Fruit fly (Drosophila melanogaster) whole organism, embryonic: ENCODE data around the gene CG7065.
A peak's percentile ranks its signal among the peaks of the same experiment; 100 is the strongest.

ENCODE experiments used
- Atf3 ChIP-seq: fragments of 200-800 bp; sonication (Bioruptor generic); optimal IDR thresholded peaks from 3 replicates; lab custom pipeline; 2016; ENCODE audit warnings: missing biosample characterization, missing genetic modification characterization
- CG10321 ChIP-seq: fragments of 200-800 bp; sonication (Bioruptor generic); IDR thresholded peaks from 2 replicates; pipeline ENCODE4 v1.3.6; 2022; ENCODE audit warnings: missing biosample characterization, missing genetic modification characterization
- CG10543 ChIP-seq: fragments of 200-800 bp; sonication (Bioruptor generic); optimal IDR thresholded peaks from 3 replicates; lab custom pipeline; 2017; ENCODE audit warnings: missing biosample characterization, mild to moderate bottlenecking, missing genetic modification characterization, moderate library complexity
- CG10565 ChIP-seq: fragments of 200-800 bp; sonication (Bioruptor generic); optimal IDR thresholded peaks from 3 replicates; lab custom pipeline; 2016; ENCODE audit warnings: missing biosample characterization, mild to moderate bottlenecking, missing genetic modification characterization
- CG11560 ChIP-seq: fragments of 200-800 bp; sonication (Bioruptor generic); IDR thresholded peaks from 3 replicates; pipeline ENCODE4 v1.3.6; 2022; ENCODE audit warnings: missing biosample characterization, missing genetic modification characterization
- CG12299 ChIP-seq: fragments of 200-800 bp; sonication (Bioruptor generic); optimal IDR thresholded peaks from 2 replicates; lab custom pipeline; 2018; ENCODE audit warnings: missing biosample characterization, mild to moderate bottlenecking, missing genetic modification characterization
- CG14050 ChIP-seq: fragments of 200-800 bp; sonication (Bioruptor generic); IDR thresholded peaks from 3 replicates; pipeline ENCODE4 v1.3.6; 2022; ENCODE audit warnings: missing biosample characterization, missing genetic modification characterization
- CG14667 ChIP-seq: fragments of 200-800 bp; sonication (Bioruptor generic); IDR thresholded peaks from 2 replicates; pipeline ENCODE4 v1.3.6; 2022; ENCODE audit warnings: missing biosample characterization, missing genetic modification characterization
- CG17612 ChIP-seq: fragments of 200-800 bp; sonication (Bioruptor generic); IDR thresholded peaks from 2 replicates; pipeline ENCODE4 v1.3.6; 2022; ENCODE audit warnings: missing biosample characterization, missing genetic modification characterization
- CG1792 ChIP-seq: fragments of 200-800 bp; sonication (Bioruptor generic); optimal IDR thresholded peaks from 2 replicates; lab custom pipeline; 2016; ENCODE audit warnings: missing biosample characterization, missing genetic modification characterization
- CG18599 ChIP-seq: fragments of 200-800 bp; sonication (Bioruptor generic); optimal IDR thresholded peaks from 3 replicates; lab custom pipeline; 2017; ENCODE audit warnings: missing biosample characterization, missing genetic modification characterization, mild to moderate bottlenecking, moderate library complexity, missing genetic modification reagents
- CG2116 ChIP-seq: fragments of 200-800 bp; sonication (Bioruptor generic); optimal IDR thresholded peaks from 3 replicates; lab custom pipeline; 2018; ENCODE audit warnings: missing biosample characterization, mild to moderate bottlenecking, missing genetic modification characterization
- CG2202 ChIP-seq: fragments of 200-800 bp; sonication (Bioruptor generic); optimal IDR thresholded peaks from 2 replicates; lab custom pipeline; 2018; ENCODE audit warnings: missing biosample characterization, mild to moderate bottlenecking, missing genetic modification characterization
- CG30431 ChIP-seq: fragments of 200-800 bp; sonication (Bioruptor generic); optimal IDR thresholded peaks from 2 replicates; lab custom pipeline; 2017; ENCODE audit warnings: missing biosample characterization, missing genetic modification characterization
- CG3065 ChIP-seq: fragments of 200-800 bp; sonication (Bioruptor generic); optimal IDR thresholded peaks from 2 replicates; lab custom pipeline; 2016; ENCODE audit warnings: missing biosample characterization, missing genetic modification characterization
- CG32772 ChIP-seq: fragments of 200-800 bp; sonication (Bioruptor generic); IDR thresholded peaks from 2 replicates; pipeline ENCODE4 v1.3.6; 2022; ENCODE audit warnings: missing biosample characterization, missing genetic modification characterization
- CG3847 ChIP-seq: fragments of 200-800 bp; sonication (Bioruptor generic); IDR thresholded peaks from 2 replicates; pipeline ENCODE4 v1.3.6; 2022; ENCODE audit warnings: missing biosample characterization, missing genetic modification characterization
- CG4730 ChIP-seq: fragments of 200-800 bp; sonication (Bioruptor generic); IDR thresholded peaks from 2 replicates; pipeline ENCODE4 v1.3.6; 2022; ENCODE audit warnings: missing biosample characterization, missing genetic modification characterization
- CG8281 ChIP-seq: fragments of 200-800 bp; sonication (Bioruptor generic); optimal IDR thresholded peaks from 2 replicates; lab custom pipeline; 2018; ENCODE audit warnings: missing biosample characterization, mild to moderate bottlenecking, missing genetic modification characterization, moderate library complexity
- CHES-1-like ChIP-seq: fragments of 200-800 bp; sonication (Bioruptor generic); optimal IDR thresholded peaks from 2 replicates; lab custom pipeline; 2016; ENCODE audit warnings: missing biosample characterization, missing genetic modification characterization
- Fer1 ChIP-seq: fragments of 200-800 bp; sonication (Bioruptor generic); optimal IDR thresholded peaks from 2 replicates; lab custom pipeline; 2017; ENCODE audit warnings: missing biosample characterization, mild to moderate bottlenecking, missing genetic modification characterization
- HLH54F ChIP-seq: fragments of 200-800 bp; sonication (Bioruptor generic); optimal IDR thresholded peaks from 3 replicates; lab custom pipeline; 2016; ENCODE audit warnings: missing biosample characterization, missing genetic modification characterization
- Oaz ChIP-seq: fragments of 200-800 bp; sonication (Bioruptor generic); IDR thresholded peaks from 2 replicates; pipeline ENCODE4 v1.3.6; 2022; ENCODE audit warnings: missing biosample characterization, missing genetic modification characterization
- Opbp ChIP-seq: fragments of 200-800 bp; sonication (Bioruptor generic); IDR thresholded peaks from 3 replicates; pipeline ENCODE4 v1.3.6; 2022; ENCODE audit warnings: missing biosample characterization, missing genetic modification characterization; ENCODE audit not compliant: partially characterized antibody
- Sry-β ChIP-seq: fragments of 200-800 bp; sonication (Bioruptor generic); optimal IDR thresholded peaks from 2 replicates; lab custom pipeline; 2018; ENCODE audit warnings: missing biosample characterization, mild to moderate bottlenecking, missing genetic modification characterization, moderate library complexity
- Tbp ChIP-seq: fragments of >200 bp; optimal IDR thresholded peaks from 2 replicates; lab custom pipeline; 2018; ENCODE audit warnings: missing biosample characterization, missing genetic modification characterization
- Usf ChIP-seq: fragments of 200-800 bp; sonication (Bioruptor generic); optimal IDR thresholded peaks from 2 replicates; lab custom pipeline; 2017; ENCODE audit warnings: missing genotype, missing biosample characterization, missing genetic modification characterization
- ase ChIP-seq: fragments of 200-800 bp; sonication (Bioruptor generic); IDR thresholded peaks from 3 replicates; pipeline ENCODE4 v1.3.6; 2022; ENCODE audit warnings: missing biosample characterization, missing genetic modification characterization
- ato ChIP-seq: fragments of 200-800 bp; sonication (Bioruptor generic); IDR thresholded peaks from 2 replicates; pipeline ENCODE4 v1.3.6; 2022; ENCODE audit warnings: missing biosample characterization, missing genetic modification characterization; ENCODE audit not compliant: partially characterized antibody
- bcd ChIP-seq: fragments of 200-800 bp; sonication (Bioruptor generic); optimal IDR thresholded peaks from 2 replicates; lab custom pipeline; 2017; ENCODE audit warnings: missing biosample characterization, mild to moderate bottlenecking, missing genetic modification characterization
- dimm ChIP-seq: fragments of 200-800 bp; sonication (Bioruptor generic); IDR thresholded peaks from 2 replicates; pipeline ENCODE4 v1.3.6; 2022; ENCODE audit warnings: missing biosample characterization, missing genetic modification characterization
- dpn ChIP-seq, 2 experiments: fragments of 200-800 bp; sonication (Bioruptor generic); optimal IDR thresholded peaks; 3 replicates each; lab custom pipeline; 2016; ENCODE audit warnings: missing biosample characterization in 2 of 2, missing genetic modification characterization in 2 of 2
- dysf ChIP-seq: fragments of 200-800 bp; sonication (Bioruptor generic); IDR thresholded peaks from 3 replicates; pipeline ENCODE4 v1.3.6; 2022; ENCODE audit warnings: missing biosample characterization, missing genetic modification characterization
- exex ChIP-seq: fragments of 200-800 bp; sonication (Bioruptor generic); optimal IDR thresholded peaks from 4 replicates; lab custom pipeline; 2018; ENCODE audit warnings: missing biosample characterization, mild to moderate bottlenecking, missing genetic modification characterization, moderate library complexity
- fd3F ChIP-seq: fragments of 200-800 bp; sonication (Bioruptor generic); optimal IDR thresholded peaks from 2 replicates; lab custom pipeline; 2018; ENCODE audit warnings: missing biosample characterization, mild to moderate bottlenecking, missing genetic modification characterization, moderate library complexity
- grau ChIP-seq: fragments of 200-800 bp; optimal IDR thresholded peaks from 3 replicates; lab custom pipeline; 2019; ENCODE audit warnings: missing biosample characterization, mild to moderate bottlenecking, missing genetic modification characterization, moderate library complexity
- gt ChIP-seq: fragments of 200-800 bp; sonication (Bioruptor generic); IDR thresholded peaks from 2 replicates; pipeline ENCODE4 v1.3.6; 2022; ENCODE audit warnings: missing biosample characterization, missing genetic modification characterization
- ham ChIP-seq: fragments of 200-800 bp; sonication (Bioruptor generic); IDR thresholded peaks from 2 replicates; pipeline ENCODE4 v1.3.6; 2022; ENCODE audit warnings: missing biosample characterization, missing genetic modification characterization
- ind ChIP-seq: fragments of 200-800 bp; sonication (Bioruptor generic); optimal IDR thresholded peaks from 3 replicates; lab custom pipeline; 2016; ENCODE audit warnings: missing biosample characterization, missing genetic modification characterization
- lbe ChIP-seq: fragments of 200-800 bp; sonication (Bioruptor generic); optimal IDR thresholded peaks from 2 replicates; lab custom pipeline; 2016; ENCODE audit warnings: missing biosample characterization, mild to moderate bottlenecking, missing genetic modification characterization
- luna ChIP-seq: fragments of 200-800 bp; sonication (Bioruptor generic); optimal IDR thresholded peaks from 2 replicates; lab custom pipeline; 2016; ENCODE audit warnings: missing biosample characterization, missing genetic modification characterization
- nau ChIP-seq: fragments of 200-800 bp; sonication (Bioruptor generic); optimal IDR thresholded peaks from 3 replicates; lab custom pipeline; 2017; ENCODE audit warnings: missing biosample characterization, mild to moderate bottlenecking, missing genetic modification characterization, missing genetic modification reagents
- onecut ChIP-seq: fragments of 200-800 bp; sonication (Bioruptor generic); IDR thresholded peaks from 2 replicates; pipeline ENCODE4 v1.3.6; 2022; ENCODE audit warnings: missing biosample characterization, missing genetic modification characterization
- pan ChIP-seq, 4 experiments: fragments of >200 bp in 3 of 4; fragments of 200-800 bp in 1 of 4; sonication (Bioruptor generic) in 1 of 4; optimal IDR thresholded peaks in 3 of 4; IDR thresholded peaks in 1 of 4; 2 replicates each; pipeline versions ENCODE4 v1.3.6 to Lab custom; 2017 to 2022; ENCODE audit warnings: missing biosample characterization in 2 of 4, missing genetic modification characterization in 2 of 4, mixed read lengths in 1 of 4
- scrt ChIP-seq: fragments of 200-800 bp; sonication (Bioruptor generic); optimal IDR thresholded peaks from 2 replicates; lab custom pipeline; 2018; ENCODE audit warnings: missing biosample characterization, mild to moderate bottlenecking, missing genetic modification characterization, moderate library complexity
- shn ChIP-seq: fragments of 200-800 bp; sonication (Bioruptor generic); optimal IDR thresholded peaks from 3 replicates; lab custom pipeline; 2016; ENCODE audit warnings: missing biosample characterization, missing genetic modification characterization
- trem ChIP-seq: fragments of 200-800 bp; optimal IDR thresholded peaks from 3 replicates; lab custom pipeline; 2019; ENCODE audit warnings: missing biosample characterization, mild to moderate bottlenecking, missing genetic modification characterization, moderate library complexity
- tup ChIP-seq: fragments of 200-800 bp; sonication (Bioruptor generic); optimal IDR thresholded peaks from 2 replicates; lab custom pipeline; 2016; ENCODE audit warnings: missing biosample characterization, mild to moderate bottlenecking, missing genetic modification characterization, moderate library complexity
- unc-4 ChIP-seq: fragments of 200-800 bp; sonication (Bioruptor generic); IDR thresholded peaks from 2 replicates; pipeline ENCODE4 v1.3.6; 2022; ENCODE audit warnings: missing biosample characterization, missing genetic modification characterization; ENCODE audit not compliant: partially characterized antibody
- yki ChIP-seq: fragments of >200 bp; optimal IDR thresholded peaks from 3 replicates; lab custom pipeline; 2018

CG7065 gene

dm6 chrX:9196362-9196761 is 54.1 kb downstream of the CG7065 start, which contains the start of gene CG12118 (continued):
- TF ChIP-seq pan (optimal IDR thresholded peaks at IDR 0.05; lab: Kevin White, UChicago) (no peak), pan (GFP tag; optimal IDR thresholded peaks at IDR 0.05 in 1 of 2, IDR thresholded peaks at IDR 0.05 in 1 of 2) (peak in 1 of 2 experiments; percentile 84), trem (tag; lab: Kevin White, UChicago) (peak; percentile 73), CG3065 (peak; percentile 59), scrt (GFP tag; lab: Kevin White, UChicago) (peak; percentile 43), Usf (GFP tag; lab: Kevin White, UChicago) (no peak), tup (GFP tag; lab: Kevin White, UChicago) (peak; percentile 34), Opbp (GFP tag; lab: Robert Waterston, UW) (peak; percentile 85), CG18599 (GFP tag; lab: Kevin White, UChicago) (peak; percentile 72), CG8281 (tag; lab: Kevin White, UChicago) (peak; percentile 2), CG11560 (tag; lab: Robert Waterston, UW) (peak; percentile 55; the same call in 1 of the 3 replicates), CG14667 (GFP tag; lab: Robert Waterston, UW) (peak; percentile 57; the same call in 1 of the 2 replicates), CG1792 (GFP tag; lab: Kevin White, UChicago) (no peak), dysf (peak; percentile 53; the same call in 2 of the 3 replicates), CG4730 (peak; percentile 59; the same call in 1 of the 2 replicates), Atf3 (GFP tag; lab: Kevin White, UChicago) (no peak), Tbp (no peak), Oaz (GFP tag; lab: Robert Waterston, UW) (peak; percentile 48; the same call in 1 of the 2 replicates), unc-4 (GFP tag; lab: Robert Waterston, UW) (peak; percentile 96), CG10321 (GFP tag; lab: Robert Waterston, UW) (peak; percentile 56; the same call in 1 of the 2 replicates), CG2116 (peak; percentile 88), ato (GFP tag; lab: Robert Waterston, UW) (peak; percentile 65), luna (GFP tag; lab: Kevin White, UChicago) (no peak), CG10543 (GFP tag; lab: Kevin White, UChicago) (peak; percentile 50), ase (GFP tag; lab: Robert Waterston, UW) (peak; percentile 71; the same call in 2 of the 3 replicates), grau (peak; percentile 67), CG17612 (peak; percentile 65), Fer1 (GFP tag; lab: Kevin White, UChicago) (peak; percentile 70), CG14050 (GFP tag; lab: Robert Waterston, UW) (peak; percentile 65), CG10565 (GFP tag; lab: Kevin White, UChicago) (no peak), gt (GFP tag; lab: Robert Waterston, UW) (no peak), nau (GFP tag; lab: Kevin White, UChicago) (no peak), onecut (peak; percentile 14; the same call in 1 of the 2 replicates), dpn (GFP tag; optimal IDR thresholded peaks at IDR 0.05; lab: Kevin White, UChicago) (peak; percentile 21 to 88), yki (lab: Kevin White, UChicago) (no peak), ham (GFP tag; lab: Robert Waterston, UW) (peak; percentile 33; the same call in 1 of the 2 replicates), shn (GFP tag; lab: Kevin White, UChicago) (no peak), Sry-β (GFP tag; lab: Kevin White, UChicago) (no peak), ind (GFP tag; lab: Kevin White, UChicago) (peak; percentile 80), HLH54F (peak; percentile 15), dimm (GFP tag; lab: Robert Waterston, UW) (peak; percentile 39; the same call in 1 of the 2 replicates), CG32772 (GFP tag; lab: Robert Waterston, UW) (peak; percentile 75), CG3847 (GFP tag; lab: Robert Waterston, UW) (peak; percentile 80), CHES-1-like (GFP tag; lab: Kevin White, UChicago) (peak; percentile 15), CG30431 (peak; percentile 8), lbe (GFP tag; lab: Kevin White, UChicago) (peak; percentile 84), CG12299 (tag; lab: Kevin White, UChicago) (peak; percentile 51), CG2202 (peak; percentile 39), exex (tag; lab: Kevin White, UChicago) (peak; percentile 50), fd3F (GFP tag; lab: Kevin White, UChicago) (peak; percentile 63), bcd (peak; percentile 58)
